Fruit fly (Drosophila melanogaster): ENCODE data around the gene yellow-g2.

DNA sequence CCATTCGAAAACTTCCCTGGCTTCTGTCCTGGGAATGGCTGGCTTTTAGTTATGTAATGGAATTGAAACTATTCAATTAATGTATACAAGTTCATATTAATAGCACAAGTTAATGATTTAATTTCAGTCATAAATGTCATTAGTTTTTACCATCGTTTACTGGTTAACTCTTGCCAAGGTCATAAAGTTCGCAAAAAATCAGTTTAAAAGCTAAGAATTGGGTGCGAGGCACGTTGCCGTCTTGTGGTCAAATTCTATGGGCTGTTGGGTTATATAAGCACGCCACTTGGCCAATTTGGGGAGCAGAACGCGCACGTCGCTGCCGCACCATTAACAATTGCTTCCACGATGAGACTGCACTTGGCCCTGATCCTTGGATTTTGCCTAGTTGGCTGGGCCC lies at the start of gene yellow-g2:
- no peak for TF ChIP-seq CG8478 (optimal IDR thresholded peaks at IDR 0.05)
- no peak for TF ChIP-seq usp (GFP tag; optimal IDR thresholded peaks at IDR 0.05)
- TF ChIP-seq psq (optimal IDR thresholded peaks at IDR 0.05) = no peak
- no peak for TF ChIP-seq Dll (optimal IDR thresholded peaks at IDR 0.05)
- TF ChIP-seq EcR (GFP tag; optimal IDR thresholded peaks at IDR 0.05) = no peak
